Fruit fly (Drosophila melanogaster) whole organism, wandering third instar larva: ENCODE measurements around the gene CG34404.

ENCODE experiments used
- Dfd ChIP-seq: fragments of >200 bp; optimal IDR thresholded peaks from 2 replicates; lab custom pipeline; 2017; ENCODE audit warnings: missing biosample characterization, missing genetic modification characterization
- GATAd ChIP-seq: sonication (Bioruptor generic); optimal IDR thresholded peaks from 2 replicates; lab custom pipeline; 2016; ENCODE audit warnings: missing biosample characterization, missing genetic modification characterization
- Hr78 ChIP-seq: fragments of >200 bp; optimal IDR thresholded peaks from 2 replicates; lab custom pipeline; 2017; ENCODE audit warnings: missing biosample characterization, missing genetic modification characterization
- OdsH ChIP-seq: fragments of 200-800 bp; sonication (Bioruptor generic); optimal IDR thresholded peaks from 2 replicates; lab custom pipeline; 2016; ENCODE audit warnings: missing biosample characterization, mild to moderate bottlenecking, missing genetic modification characterization
- br ChIP-seq: fragments of 200-800 bp; sonication (Bioruptor generic); optimal IDR thresholded peaks from 2 replicates; lab custom pipeline; 2016; ENCODE audit warnings: missing biosample characterization, missing genetic modification characterization
- brk ChIP-seq: fragments of 200-800 bp; sonication (Bioruptor generic); optimal IDR thresholded peaks from 2 replicates; lab custom pipeline; 2016; ENCODE audit warnings: missing biosample characterization, mild to moderate bottlenecking, missing genetic modification characterization
- dmrt93B ChIP-seq: fragments of 200-800 bp; sonication (Bioruptor generic); optimal IDR thresholded peaks from 2 replicates; lab custom pipeline; 2018; ENCODE audit warnings: missing biosample characterization, mild to moderate bottlenecking, missing genetic modification characterization
- rgr ChIP-seq: fragments of 200-800 bp; sonication (Bioruptor generic); optimal IDR thresholded peaks from 3 replicates; lab custom pipeline; 2016; ENCODE audit warnings: missing biosample characterization, mild to moderate bottlenecking, missing genetic modification characterization
- sage ChIP-seq: fragments of 200-800 bp; sonication (Bioruptor generic); optimal IDR thresholded peaks from 2 replicates; lab custom pipeline; 2016; ENCODE audit warnings: missing biosample characterization, mild to moderate bottlenecking, missing genetic modification characterization
- tai ChIP-seq: sonication (Bioruptor generic); optimal IDR thresholded peaks from 2 replicates; lab custom pipeline; 2016; ENCODE audit warnings: missing biosample characterization, missing genetic modification characterization

- no peak for TF ChIP-seq rgr (GFP tag; lab: Kevin White, UChicago)
- no peak for TF ChIP-seq br (GFP tag; lab: Kevin White, UChicago)
- no peak for TF ChIP-seq brk (GFP tag; lab: Kevin White, UChicago)
- TF ChIP-seq sage (GFP tag; lab: Kevin White, UChicago), result no peak
- no peak for TF ChIP-seq dmrt93B (GFP tag; lab: Kevin White, UChicago)
- TF ChIP-seq Hr78 (GFP tag; lab: Kevin White, UChicago), result no peak
- TF ChIP-seq tai (GFP tag; lab: Kevin White, UChicago), result no peak
- TF ChIP-seq OdsH (GFP tag; lab: Kevin White, UChicago), result no peak
- no peak for TF ChIP-seq GATAd
- TF ChIP-seq Dfd, result no peak
Observed at dm6 chr3R:15407020-15407501, 39.6 kb upstream of the CG34404 start, which contains the start of gene CG6125.
